Fruit fly (Drosophila melanogaster) whole organism, embryonic: ENCODE measurements around the gene Gart.

ENCODE experiments used
- Asciz ChIP-seq: fragments of 200-800 bp; sonication (Bioruptor generic); optimal IDR thresholded peaks from 2 replicates; lab custom pipeline; 2017; ENCODE audit warnings: missing biosample characterization, mild to moderate bottlenecking, missing genetic modification characterization, missing genetic modification reagents
- Atf6 ChIP-seq: fragments of 200-800 bp; sonication (Bioruptor generic); IDR thresholded peaks from 2 replicates; pipeline ENCODE4 v1.3.6; 2022; ENCODE audit warnings: missing biosample characterization, missing genetic modification characterization
- B-H1 ChIP-seq: fragments of 200-800 bp; sonication (Bioruptor generic); IDR thresholded peaks from 3 replicates; pipeline ENCODE4 v1.3.6; 2022; ENCODE audit warnings: missing biosample characterization, missing genetic modification characterization
- CG10431 ChIP-seq: fragments of 200-800 bp; sonication (Bioruptor generic); optimal IDR thresholded peaks from 3 replicates; lab custom pipeline; 2018; ENCODE audit warnings: missing biosample characterization, mild to moderate bottlenecking, missing genetic modification characterization
- CG11085 ChIP-seq: fragments of 200-800 bp; sonication (Bioruptor generic); IDR thresholded peaks from 2 replicates; pipeline ENCODE4 v1.3.6; 2022; ENCODE audit warnings: missing biosample characterization, missing genetic modification characterization
- CG11560 ChIP-seq: fragments of 200-800 bp; sonication (Bioruptor generic); IDR thresholded peaks from 3 replicates; pipeline ENCODE4 v1.3.6; 2022; ENCODE audit warnings: missing biosample characterization, missing genetic modification characterization
- CG12769 ChIP-seq: fragments of 200-800 bp; sonication (Bioruptor generic); optimal IDR thresholded peaks from 2 replicates; lab custom pipeline; 2019; ENCODE audit warnings: missing biosample characterization, mild to moderate bottlenecking, missing genetic modification characterization, moderate library complexity
- CG15269 ChIP-seq: fragments of 200-800 bp; sonication (Bioruptor generic); optimal IDR thresholded peaks from 2 replicates; lab custom pipeline; 2018; ENCODE audit warnings: missing biosample characterization, mild to moderate bottlenecking, missing genetic modification characterization, moderate library complexity
- CG1603 ChIP-seq: fragments of 200-800 bp; sonication (Bioruptor generic); optimal IDR thresholded peaks from 2 replicates; lab custom pipeline; 2019; ENCODE audit warnings: missing biosample characterization, mild to moderate bottlenecking, missing genetic modification characterization, moderate library complexity
- CG16813 ChIP-seq: fragments of 200-800 bp; sonication (Bioruptor generic); IDR thresholded peaks from 3 replicates; pipeline ENCODE4 v1.3.6; 2022; ENCODE audit warnings: missing biosample characterization, missing genetic modification characterization; ENCODE audit not compliant: partially characterized antibody
- CG17328 ChIP-seq: fragments of 200-800 bp; sonication (Bioruptor generic); IDR thresholded peaks from 2 replicates; pipeline ENCODE4 v1.3.6; 2022; ENCODE audit warnings: missing biosample characterization, missing genetic modification characterization
- CG1832 ChIP-seq: fragments of 200-800 bp; sonication (Bioruptor generic); optimal IDR thresholded peaks from 2 replicates; lab custom pipeline; 2017; ENCODE audit warnings: missing biosample characterization, mild to moderate bottlenecking, missing genetic modification characterization, inconsistent platforms
- CG18476 ChIP-seq: fragments of 200-800 bp; sonication (Bioruptor generic); optimal IDR thresholded peaks from 2 replicates; lab custom pipeline; 2016; ENCODE audit warnings: missing biosample characterization, mild to moderate bottlenecking, missing genetic modification characterization
- CG18619 ChIP-seq: fragments of 200-800 bp; sonication (Bioruptor generic); optimal IDR thresholded peaks from 3 replicates; lab custom pipeline; 2017; ENCODE audit warnings: missing biosample characterization, mild to moderate bottlenecking, missing genetic modification characterization
- CG3407 ChIP-seq: fragments of 200-800 bp; sonication (Bioruptor generic); optimal IDR thresholded peaks from 2 replicates; lab custom pipeline; 2018; ENCODE audit warnings: missing biosample characterization, mild to moderate bottlenecking, missing genetic modification characterization
- CG34422 ChIP-seq: fragments of 200-800 bp; sonication (Bioruptor generic); IDR thresholded peaks from 3 replicates; pipeline ENCODE4 v1.3.6; 2022; ENCODE audit warnings: missing biosample characterization, missing genetic modification characterization
- CG3995 ChIP-seq: fragments of 200-800 bp; sonication (Bioruptor generic); optimal IDR thresholded peaks from 3 replicates; lab custom pipeline; 2016; ENCODE audit warnings: missing biosample characterization, missing genetic modification characterization
- CG4404 ChIP-seq: fragments of 200-800 bp; sonication (Bioruptor generic); IDR thresholded peaks from 2 replicates; pipeline ENCODE4 v1.3.6; 2022; ENCODE audit warnings: missing biosample characterization, missing genetic modification characterization
- CG4854 ChIP-seq: fragments of 200-800 bp; sonication (Bioruptor generic); optimal IDR thresholded peaks from 2 replicates; lab custom pipeline; 2016; ENCODE audit warnings: missing biosample characterization, missing genetic modification characterization, inconsistent platforms
- CG6654 ChIP-seq: fragments of 200-800 bp; sonication (Bioruptor generic); optimal IDR thresholded peaks from 2 replicates; lab custom pipeline; 2017; ENCODE audit warnings: missing biosample characterization, mild to moderate bottlenecking, missing genetic modification characterization
- CG7839 ChIP-seq: fragments of 200-800 bp; sonication (Bioruptor generic); optimal IDR thresholded peaks from 3 replicates; lab custom pipeline; 2018; ENCODE audit warnings: missing biosample characterization, mild to moderate bottlenecking, missing genetic modification characterization, moderate library complexity
- CG8388 ChIP-seq: fragments of 200-800 bp; sonication (Bioruptor generic); optimal IDR thresholded peaks from 2 replicates; lab custom pipeline; 2019; ENCODE audit warnings: missing biosample characterization, mild to moderate bottlenecking, missing genetic modification characterization, moderate library complexity
- CHES-1-like ChIP-seq: fragments of 200-800 bp; sonication (Bioruptor generic); optimal IDR thresholded peaks from 2 replicates; lab custom pipeline; 2016; ENCODE audit warnings: missing biosample characterization, missing genetic modification characterization
- D19B ChIP-seq: fragments of 200-800 bp; sonication (Bioruptor generic); optimal IDR thresholded peaks from 2 replicates; lab custom pipeline; 2017; ENCODE audit warnings: missing biosample characterization, mild to moderate bottlenecking, missing genetic modification characterization
- Dad ChIP-seq: fragments of 200-800 bp; sonication (Bioruptor generic); optimal IDR thresholded peaks from 3 replicates; lab custom pipeline; 2016; ENCODE audit warnings: missing biosample characterization, missing genetic modification characterization
- Dp ChIP-seq: fragments of 200-800 bp; sonication (Bioruptor generic); optimal IDR thresholded peaks from 2 replicates; lab custom pipeline; 2018; ENCODE audit warnings: missing biosample characterization, mild to moderate bottlenecking, missing genetic modification characterization, moderate library complexity
- ERR ChIP-seq: fragments of 200-800 bp; sonication (Bioruptor generic); optimal IDR thresholded peaks from 2 replicates; lab custom pipeline; 2016; ENCODE audit warnings: missing biosample characterization, missing genetic modification characterization
- HLH3B ChIP-seq: fragments of 200-800 bp; sonication (Bioruptor generic); IDR thresholded peaks from 2 replicates; pipeline ENCODE4 v1.3.6; 2022; ENCODE audit warnings: missing biosample characterization, missing genetic modification characterization
- Med ChIP-seq: fragments of 200-800 bp; sonication (Bioruptor generic); peaks from one replicate; lab custom pipeline; 2016; ENCODE audit warnings: missing biosample characterization, missing genetic modification characterization, mild to moderate bottlenecking, inconsistent platforms, moderate library complexity
- NC2β ChIP-seq: fragments of 200-800 bp; sonication (Bioruptor generic); optimal IDR thresholded peaks from 2 replicates; lab custom pipeline; 2016; ENCODE audit warnings: missing biosample characterization, missing genetic modification characterization
- Rx ChIP-seq: fragments of 200-800 bp; sonication (Bioruptor generic); IDR thresholded peaks from 2 replicates; pipeline ENCODE4 v1.3.6; 2022; ENCODE audit warnings: missing biosample characterization, missing genetic modification characterization
- Sox102F ChIP-seq: fragments of 200-800 bp; sonication (Bioruptor generic); optimal IDR thresholded peaks from 2 replicates; lab custom pipeline; 2018; ENCODE audit warnings: missing biosample characterization, mild to moderate bottlenecking, missing genetic modification characterization, moderate library complexity
- TFAM ChIP-seq: fragments of 200-800 bp; sonication (Bioruptor generic); optimal IDR thresholded peaks from 2 replicates; lab custom pipeline; 2017; ENCODE audit warnings: missing biosample characterization, missing genetic modification characterization, inconsistent platforms
- Usf ChIP-seq: fragments of 200-800 bp; sonication (Bioruptor generic); optimal IDR thresholded peaks from 2 replicates; lab custom pipeline; 2017; ENCODE audit warnings: missing genotype, missing biosample characterization, missing genetic modification characterization
- Xbp1 ChIP-seq: fragments of 200-800 bp; sonication (Bioruptor generic); optimal IDR thresholded peaks from 3 replicates; lab custom pipeline; 2016; ENCODE audit warnings: missing biosample characterization, mild to moderate bottlenecking, missing genetic modification characterization
- YL-1 ChIP-seq: fragments of 200-800 bp; sonication (Bioruptor generic); optimal IDR thresholded peaks from 3 replicates; lab custom pipeline; 2017; ENCODE audit warnings: missing biosample characterization, mild to moderate bottlenecking, missing genetic modification characterization
- abd-A ChIP-seq: fragments of 200-800 bp; sonication (Bioruptor generic); optimal IDR thresholded peaks from 3 replicates; lab custom pipeline; 2019; ENCODE audit warnings: missing biosample characterization, mild to moderate bottlenecking, missing genetic modification characterization, moderate library complexity
- bab2 ChIP-seq: fragments of 200-800 bp; sonication (Bioruptor generic); optimal IDR thresholded peaks from 2 replicates; lab custom pipeline; 2016; ENCODE audit warnings: missing biosample characterization, missing genetic modification characterization
- cato ChIP-seq: fragments of 200-800 bp; sonication (Bioruptor generic); optimal IDR thresholded peaks from 2 replicates; lab custom pipeline; 2016; ENCODE audit warnings: missing biosample characterization, missing genetic modification characterization, borderline replicate concordance
- chm ChIP-seq: fragments of 200-800 bp; sonication (Bioruptor generic); IDR thresholded peaks from 2 replicates; pipeline ENCODE4 v1.3.6; 2022; ENCODE audit warnings: missing biosample characterization, missing genetic modification characterization
- dmrt11E ChIP-seq: fragments of 200-800 bp; sonication (Bioruptor generic); optimal IDR thresholded peaks from 3 replicates; lab custom pipeline; 2018; ENCODE audit warnings: missing biosample characterization, mild to moderate bottlenecking, missing genetic modification characterization, moderate library complexity
- gce ChIP-seq: fragments of 200-800 bp; sonication (Bioruptor generic); IDR thresholded peaks from 3 replicates; pipeline ENCODE4 v1.3.6; 2022; ENCODE audit warnings: missing biosample characterization, missing genetic modification characterization
- gfzf ChIP-seq: fragments of 200-800 bp; sonication (Bioruptor generic); optimal IDR thresholded peaks from 2 replicates; lab custom pipeline; 2016; ENCODE audit warnings: missing biosample characterization, mild to moderate bottlenecking, missing genetic modification characterization, moderate library complexity
- kay ChIP-seq: fragments of 200-800 bp; sonication (Bioruptor generic); optimal IDR thresholded peaks from 2 replicates; lab custom pipeline; 2016; ENCODE audit warnings: missing biosample characterization, missing genetic modification characterization
- nerfin-2 ChIP-seq: fragments of 200-800 bp; sonication (Bioruptor generic); IDR thresholded peaks from 2 replicates; pipeline ENCODE4 v1.3.6; 2022; ENCODE audit warnings: missing biosample characterization, missing genetic modification characterization; ENCODE audit not compliant: partially characterized antibody
- pfk ChIP-seq: fragments of 200-800 bp; sonication (Bioruptor generic); optimal IDR thresholded peaks from 2 replicates; lab custom pipeline; 2018; ENCODE audit warnings: missing biosample characterization, mild to moderate bottlenecking, missing genetic modification characterization, moderate library complexity
- slou ChIP-seq: fragments of 200-800 bp; sonication (Bioruptor generic); optimal IDR thresholded peaks from 3 replicates; lab custom pipeline; 2016; ENCODE audit warnings: missing biosample characterization, missing genetic modification characterization
- stc ChIP-seq: fragments of 200-800 bp; sonication (Bioruptor generic); IDR thresholded peaks from 2 replicates; pipeline ENCODE4 v1.3.6; 2022; ENCODE audit warnings: missing biosample characterization, missing genetic modification characterization
- tin ChIP-seq: fragments of 200-800 bp; sonication (Bioruptor generic); optimal IDR thresholded peaks from 3 replicates; lab custom pipeline; 2016; ENCODE audit warnings: missing biosample characterization, missing genetic modification characterization
- zen ChIP-seq: fragments of 200-800 bp; sonication (Bioruptor generic); optimal IDR thresholded peaks from 3 replicates; lab custom pipeline; 2018; ENCODE audit warnings: missing biosample characterization, mild to moderate bottlenecking, missing genetic modification characterization, moderate library complexity

Gart gene

DNA sequence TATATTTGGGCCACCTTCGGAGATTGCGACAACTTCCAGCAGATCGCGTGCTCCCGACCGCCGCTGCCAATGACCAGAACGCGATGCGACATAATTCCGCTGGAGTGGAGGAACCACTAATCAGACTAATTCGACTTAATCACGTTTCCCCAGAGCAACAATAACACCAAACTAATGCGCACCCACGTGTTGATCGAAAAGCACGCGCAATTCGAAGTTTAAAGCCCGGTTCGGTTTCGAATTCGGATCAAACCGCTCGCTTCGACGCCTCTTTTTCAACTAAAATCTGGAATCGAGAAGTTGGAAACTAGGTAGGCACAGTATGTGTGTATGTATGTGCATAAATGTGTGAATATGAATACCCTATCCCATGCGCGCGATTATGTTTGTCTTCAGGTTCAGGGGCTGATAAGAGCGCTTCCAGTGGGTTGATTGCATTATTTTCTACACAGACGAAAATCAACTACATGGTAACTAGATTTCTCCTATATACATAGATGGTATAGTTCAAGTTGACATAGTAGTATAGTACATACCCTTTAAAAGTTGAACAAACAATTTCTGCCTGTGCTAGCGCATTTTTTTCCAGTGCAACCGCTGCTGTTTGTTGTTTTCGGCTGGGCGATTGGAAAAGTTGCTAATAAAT is at the start of gene Gart (continued):
- TF ChIP-seq B-H1 (GFP tag; lab: Robert Waterston, UW) (no peak; the same call in 2 of the 3 replicates), TFAM (GFP tag; lab: Kevin White, UChicago) (no peak), Xbp1 (peak; percentile 69), CG18619 (peak; percentile 43), Atf6 (GFP tag; lab: Robert Waterston, UW) (peak; percentile 50; the same call in 1 of the 2 replicates), CHES-1-like (GFP tag; lab: Kevin White, UChicago) (peak; percentile 79), Sox102F (GFP tag; lab: Kevin White, UChicago) (no peak), gce (GFP tag; lab: Robert Waterston, UW) (no peak), stc (GFP tag; lab: Robert Waterston, UW) (no peak), kay (GFP tag; lab: Kevin White, UChicago) (peak; percentile 43), CG16813 (GFP tag; lab: Robert Waterston, UW) (no peak), CG3995 (GFP tag; lab: Kevin White, UChicago) (no peak), Dad (GFP tag; lab: Kevin White, UChicago) (peak; percentile 43), zen (no peak), CG6654 (GFP tag; lab: Kevin White, UChicago) (no peak), D19B (GFP tag; lab: Kevin White, UChicago) (peak; percentile 45), CG15269 (tag; lab: Kevin White, UChicago) (peak; percentile 71), CG4404 (GFP tag; lab: Robert Waterston, UW) (no peak), Med (GFP tag; lab: Kevin White, UChicago) (peak; percentile 96), gfzf (no peak), YL-1 (no peak), CG3407 (GFP tag; lab: Kevin White, UChicago) (peak; percentile 53), dmrt11E (tag; lab: Kevin White, UChicago) (peak; percentile 24), Asciz (no peak), CG34422 (GFP tag; lab: Robert Waterston, UW) (no peak), Usf (peak; percentile 4), CG4854 (GFP tag; lab: Kevin White, UChicago) (peak; percentile 65), CG11085 (GFP tag; lab: Robert Waterston, UW) (no peak), CG1832 (GFP tag; lab: Kevin White, UChicago) (no peak), cato (GFP tag; lab: Kevin White, UChicago) (peak; percentile 41), Dp (no peak), slou (GFP tag; lab: Kevin White, UChicago) (peak; percentile 18), CG10431 (GFP tag; lab: Kevin White, UChicago) (peak; percentile 90), CG8388 (GFP tag; lab: Kevin White, UChicago) (peak; percentile 62), CG18476 (GFP tag; lab: Kevin White, UChicago) (peak; percentile 64), NC2β (GFP tag; lab: Kevin White, UChicago) (peak; percentile 13), nerfin-2 (GFP tag; lab: Robert Waterston, UW) (no peak), CG17328 (GFP tag; lab: Robert Waterston, UW) (peak; percentile 63), CG12769 (tag; lab: Kevin White, UChicago) (peak; percentile 86), CG1603 (tag; lab: Kevin White, UChicago) (peak; percentile 80), ERR (GFP tag; lab: Kevin White, UChicago) (peak; percentile 54), tin (GFP tag; lab: Kevin White, UChicago) (peak; percentile 62), pfk (no peak), Rx (no peak), HLH3B (GFP tag; lab: Robert Waterston, UW) (peak; percentile 70; the same call in 1 of the 2 replicates), bab2 (GFP tag; lab: Kevin White, UChicago) (peak; percentile 59), chm (peak; percentile 42), abd-A (tag; lab: Kevin White, UChicago) (no peak), CG7839 (tag; lab: Kevin White, UChicago) (peak; percentile 78), CG11560 (tag; lab: Robert Waterston, UW) (no peak)
